Fruit fly (Drosophila melanogaster): Measurements from ENCODE around the gene Tm2.

Gene Tm2

dm6 chr3R:15275158-15275623 lies 34.8 kb upstream of the Tm2 start, which contains the start of the genes Cp190 and CG4338:
Gene Cp190, minus strand, starts transcription at chr3R:15275241.
Gene CG4338, plus strand, starts transcription at chr3R:15275522.
- TF ChIP-seq toy (GFP tag; IDR thresholded peaks at IDR 0.05) (peak; percentile 89), Hmx (GFP tag; optimal IDR thresholded peaks at IDR 0.05) (peak; percentile 93), Oli (tag; optimal IDR thresholded peaks at IDR 0.05) (peak; percentile 98), chinmo (GFP tag; IDR thresholded peaks at IDR 0.05; ENCODE audit: partially characterized antibody) (0 out of 4 replicates have a peak, but pooled peaks have one; percentile 68), gt (GFP tag; IDR thresholded peaks at IDR 0.05) (peak; percentile 91), sug (tag; optimal IDR thresholded peaks at IDR 0.05) (peak; percentile 99), CG9215 (GFP tag; IDR thresholded peaks at IDR 0.05) (peak; percentile 97), HmgZ (tag; optimal IDR thresholded peaks at IDR 0.05) (peak; percentile 99), CG8765 (GFP tag; IDR thresholded peaks at IDR 0.05) (peak; percentile 89), BEAF-32 (GFP tag; optimal IDR thresholded peaks at IDR 0.05) (peak; percentile 93), CG8089 (GFP tag; optimal IDR thresholded peaks at IDR 0.05) (peak; percentile 83), CG5245 (GFP tag; optimal IDR thresholded peaks at IDR 0.05) (peak; percentile 93), Deaf1 (tag; optimal IDR thresholded peaks at IDR 0.05) (peak; percentile 88), dpn (GFP tag; optimal IDR thresholded peaks at IDR 0.05) (peak; percentile 94 to 98), H15 (GFP tag; IDR thresholded peaks at IDR 0.05) (peak; percentile 87), dati (GFP tag; IDR thresholded peaks at IDR 0.05) (peak; percentile 61; the same call in 1 of the 2 replicates), trh (GFP tag; optimal IDR thresholded peaks at IDR 0.05) (peak; percentile 95), twi (tag; optimal IDR thresholded peaks at IDR 0.05) (peak; percentile 98), CG16815 (GFP tag; optimal IDR thresholded peaks at IDR 0.05) (peak; percentile 97), vnd (GFP tag; IDR thresholded peaks at IDR 0.05; ENCODE audit: partially characterized antibody) (peak; percentile 60), Doc3 (GFP tag; IDR thresholded peaks at IDR 0.05; ENCODE audit: partially characterized antibody) (peak; percentile 61; the same call in 2 of the 3 replicates), knrl (GFP tag; IDR thresholded peaks at IDR 0.05; ENCODE audit: partially characterized antibody) (peak; percentile 81), peb (GFP tag; IDR thresholded peaks at IDR 0.05) (peak; percentile 93), Pdp1 (GFP tag; optimal IDR thresholded peaks at IDR 0.05) (peak; percentile 94 to 95), tgo (GFP tag; IDR thresholded peaks at IDR 0.05) (peak; percentile 97), ab (GFP tag; optimal IDR thresholded peaks at IDR 0.05) (no peak), CG4282 (GFP tag; optimal IDR thresholded peaks at IDR 0.05) (no peak), ara (GFP tag; IDR thresholded peaks at IDR 0.05) (peak; percentile 96), CG17328 (GFP tag; IDR thresholded peaks at IDR 0.05) (peak; percentile 96), unpg (GFP tag; optimal IDR thresholded peaks at IDR 0.05) (peak; percentile 99), CG12744 (GFP tag; optimal IDR thresholded peaks at IDR 0.05) (peak; percentile 84), CG2889 (GFP tag; IDR thresholded peaks at IDR 0.05) (peak; percentile 94), Sry-δ (GFP tag; optimal IDR thresholded peaks at IDR 0.05) (peak; percentile 87), en (GFP tag; optimal IDR thresholded peaks at IDR 0.05) (peak; percentile 44), sens-2 (GFP tag; IDR thresholded peaks at IDR 0.05) (peak; percentile 94), Side (GFP tag; optimal IDR thresholded peaks at IDR 0.05) (peak; percentile 81), cwo (GFP tag; optimal IDR thresholded peaks at IDR 0.05) (peak; percentile 95), Dp (GFP tag; optimal IDR thresholded peaks at IDR 0.05) (peak; percentile 52), CG3281 (GFP tag; optimal IDR thresholded peaks at IDR 0.05) (peak; percentile 98), CG18599 (GFP tag; optimal IDR thresholded peaks at IDR 0.05) (peak; percentile 98), CG4360 (GFP tag; IDR thresholded peaks at IDR 0.05) (peak; percentile 71), CG12769 (tag; optimal IDR thresholded peaks at IDR 0.05) (peak; percentile 97), CG31441 (GFP tag; IDR thresholded peaks at IDR 0.05) (peak; percentile 99), bowl (GFP tag; IDR thresholded peaks at IDR 0.05) (peak; percentile 84), gsb-n (tag; optimal IDR thresholded peaks at IDR 0.05) (peak; percentile 98), gfzf (GFP tag; optimal IDR thresholded peaks at IDR 0.05) (peak; percentile 43), nerfin-1 (tag; optimal IDR thresholded peaks at IDR 0.05) (peak; percentile 98), E2f1 (GFP tag; IDR thresholded peaks at IDR 0.05) (peak; percentile 96), wek (GFP tag; optimal IDR thresholded peaks at IDR 0.05) (peak; percentile 86), ken (GFP tag; IDR thresholded peaks at IDR 0.05) (peak; percentile 92)
